Worm (Caenorhabditis elegans) whole organism, L2 larva: ENCODE results near the gene W02B3.7.

Source experiments
- C34F6.9 ChIP-seq: fragments of 150-350 bp; optimal IDR thresholded peaks from 2 replicates; lab custom pipeline; 2014; ENCODE audit warnings: missing biosample characterization, missing genetic modification characterization
- F13H6.1 ChIP-seq: sonication (generic microtip); optimal IDR thresholded peaks from 2 replicates; lab custom pipeline; 2016; ENCODE audit warnings: missing genetic modification characterization, missing compliant biosample characterization
- aly-2 ChIP-seq: fragments of 150-350 bp; optimal IDR thresholded peaks from 2 replicates; lab custom pipeline; 2014; ENCODE audit warnings: missing biosample characterization, missing genetic modification characterization
- ceh-16 ChIP-seq: fragments of 150-350 bp; optimal IDR thresholded peaks from 2 replicates; lab custom pipeline; 2014; ENCODE audit warnings: missing biosample characterization, missing genetic modification characterization
- ceh-82 ChIP-seq: fragments of 150-350 bp; optimal IDR thresholded peaks from 2 replicates; lab custom pipeline; 2014; ENCODE audit warnings: missing biosample characterization, missing genetic modification characterization
- elt-3 ChIP-seq: sonication (generic microtip); optimal IDR thresholded peaks from 2 replicates; lab custom pipeline; 2017; ENCODE audit warnings: missing biosample characterization, missing genetic modification characterization
- mbf-1 ChIP-seq: sonication (generic microtip); optimal IDR thresholded peaks from 2 replicates; lab custom pipeline; 2017; ENCODE audit warnings: missing biosample characterization, missing genetic modification characterization
- nhr-11 ChIP-seq: fragments of 150-350 bp; optimal IDR thresholded peaks from 2 replicates; lab custom pipeline; 2014; ENCODE audit warnings: missing biosample characterization, missing genetic modification characterization
- nhr-129 ChIP-seq: fragments of 150-350 bp; optimal IDR thresholded peaks from 2 replicates; lab custom pipeline; 2014; ENCODE audit warnings: missing biosample characterization, missing genetic modification characterization
- nhr-21 ChIP-seq: fragments of 150-350 bp; optimal IDR thresholded peaks from 2 replicates; lab custom pipeline; 2014; ENCODE audit warnings: missing biosample characterization, missing genetic modification characterization
- nhr-237 ChIP-seq: fragments of 150-350 bp; optimal IDR thresholded peaks from 2 replicates; lab custom pipeline; 2014; ENCODE audit warnings: missing biosample characterization, missing genetic modification characterization
- nhr-25 ChIP-seq: fragments of 150-350 bp; sonication (generic microtip); optimal IDR thresholded peaks from 3 replicates; lab custom pipeline; 2014; ENCODE audit warnings: missing biosample characterization, missing genetic modification characterization
- nhr-6 ChIP-seq: fragments of 150-350 bp; optimal IDR thresholded peaks from 2 replicates; lab custom pipeline; 2014; ENCODE audit warnings: missing biosample characterization, missing genetic modification characterization
- nhr-77 ChIP-seq: fragments of 150-350 bp; optimal IDR thresholded peaks from 2 replicates; lab custom pipeline; 2014; ENCODE audit warnings: missing biosample characterization, missing genetic modification characterization
- sma-3 ChIP-seq: sonication (generic microtip); optimal IDR thresholded peaks from 2 replicates; lab custom pipeline; 2016; ENCODE audit warnings: missing genetic modification reagents, missing genetic modification characterization, missing compliant biosample characterization
- snpc-4 ChIP-seq: fragments of 150-350 bp; optimal IDR thresholded peaks from 2 replicates; lab custom pipeline; 2014; ENCODE audit warnings: missing biosample characterization, missing genetic modification characterization
- unc-62 ChIP-seq: fragments of 150-350 bp; optimal IDR thresholded peaks from 2 replicates; lab custom pipeline; 2014; ENCODE audit warnings: missing biosample characterization, missing genetic modification reagents, missing genetic modification characterization

The W02B3.7 gene

ce11 chrIII:638319-638718, 53.5 kb downstream of the W02B3.7 start, which contains the start of gene sbds-1:
sbds-1 (minus strand) TSS chrIII:638419.
- no peak for TF ChIP-seq nhr-77
- no peak for TF ChIP-seq ceh-16
- no peak for TF ChIP-seq aly-2
- no peak for TF ChIP-seq F13H6.1 (tag; lab: Kevin White, UChicago)
- TF ChIP-seq sma-3 (GFP tag; lab: Kevin White, UChicago): no peak
- no peak for TF ChIP-seq nhr-25 (tag; lab: Kevin White, UChicago)
- TF ChIP-seq nhr-237 (tag; lab: Kevin White, UChicago): no peak
- TF ChIP-seq C34F6.9 (tag; lab: Kevin White, UChicago): no peak
- no peak for TF ChIP-seq nhr-6
- no peak for TF ChIP-seq snpc-4
- no peak for TF ChIP-seq nhr-129 (tag; lab: Kevin White, UChicago)
- no peak for TF ChIP-seq nhr-21 (tag; lab: Kevin White, UChicago)
- no peak for TF ChIP-seq elt-3 (tag; lab: Kevin White, UChicago)
- no peak for TF ChIP-seq mbf-1
- no peak for TF ChIP-seq unc-62 (GFP tag; lab: Kevin White, UChicago)
- TF ChIP-seq ceh-82: no peak
- TF ChIP-seq nhr-11 (tag; lab: Kevin White, UChicago): no peak
- TF ChIP-seq, all 48 proteins: peak for 0
